Fruit fly (Drosophila melanogaster): ENCODE data around the gene CG7778.
A peak's percentile ranks its signal among the peaks of the same experiment; 100 is the strongest.

The CG7778 gene

dm6 chr2L:8384108-8384601 is 37.7 kb downstream of the CG7778 start, which contains the start of the genes Dad1 and CG13384 (continued):
- TF ChIP-seq CG5245 (GFP tag; optimal IDR thresholded peaks at IDR 0.05) (peak; percentile 79), CG15479 (GFP tag; optimal IDR thresholded peaks at IDR 0.05) (peak; percentile 44), CG9215 (GFP tag; IDR thresholded peaks at IDR 0.05) (peak; percentile 94), amos (GFP tag; IDR thresholded peaks at IDR 0.05; ENCODE audit: partially characterized antibody) (peak; percentile 45; the same call in 1 of the 2 replicates), sc (optimal IDR thresholded peaks at IDR 0.05) (no peak), sc (GFP tag; optimal IDR thresholded peaks at IDR 0.05) (peak; percentile 72), Ets65A (GFP tag) (peak; percentile 93), repo (GFP tag; optimal IDR thresholded peaks at IDR 0.05) (no peak), CG18619 (GFP tag; optimal IDR thresholded peaks at IDR 0.05) (peak; percentile 93), zfh2 (GFP tag; optimal IDR thresholded peaks at IDR 0.05) (peak; percentile 63), BEAF-32 (GFP tag; optimal IDR thresholded peaks at IDR 0.05) (peak; percentile 68), CG32772 (GFP tag; IDR thresholded peaks at IDR 0.05) (peak; percentile 93), dan (GFP tag; IDR thresholded peaks at IDR 0.05) (peak; percentile 63), CG9932 (GFP tag; IDR thresholded peaks at IDR 0.05) (peak; percentile 97), CG11398 (GFP tag; optimal IDR thresholded peaks at IDR 0.05) (no peak), ind (GFP tag; optimal IDR thresholded peaks at IDR 0.05) (peak; percentile 92), CG3847 (GFP tag; IDR thresholded peaks at IDR 0.05) (peak; percentile 94), HmgZ (tag; optimal IDR thresholded peaks at IDR 0.05) (peak; percentile 86), ranshi (GFP tag; IDR thresholded peaks at IDR 0.05) (peak; percentile 89), Poxn (GFP tag; IDR thresholded peaks at IDR 0.05) (peak; percentile 79), gsb-n (tag; optimal IDR thresholded peaks at IDR 0.05) (peak; percentile 92), pita (GFP tag; optimal IDR thresholded peaks at IDR 0.05) (no peak), sim (GFP tag; IDR thresholded peaks at IDR 0.05) (peak; percentile 53; the same call in 1 of the 2 replicates), ssp (GFP tag; IDR thresholded peaks at IDR 0.05) (peak; percentile 86), CG11696 (GFP tag; IDR thresholded peaks at IDR 0.05) (peak; percentile 65), CG34376 (GFP tag; optimal IDR thresholded peaks at IDR 0.05) (peak; percentile 93), prd (optimal IDR thresholded peaks at IDR 0.05) (no peak), prd (GFP tag; IDR thresholded peaks at IDR 0.05) (peak; percentile 95), schlank (tag; optimal IDR thresholded peaks at IDR 0.05) (peak; percentile 72), Drgx (GFP tag; IDR thresholded peaks at IDR 0.05) (peak; percentile 85), sna (GFP tag; IDR thresholded peaks at IDR 0.05; ENCODE audit: partially characterized antibody) (no peak), otp (GFP tag; IDR thresholded peaks at IDR 0.05) (0 out of 3 replicates have a peak, but pooled peaks have one; percentile 55), Hr51 (GFP tag; optimal IDR thresholded peaks at IDR 0.05) (peak; percentile 75 to 94), ttk (GFP tag; IDR thresholded peaks at IDR 0.05) (peak; percentile 81), CG32532 (GFP tag; IDR thresholded peaks at IDR 0.05) (peak; percentile 96), Med (GFP tag) (peak; percentile 78), ap (GFP tag; IDR thresholded peaks at IDR 0.05) (peak; percentile 78), CG10462 (GFP tag; optimal IDR thresholded peaks at IDR 0.05) (peak; percentile 81), CG13894 (tag; optimal IDR thresholded peaks at IDR 0.05) (peak; percentile 96), Adf1 (GFP tag; IDR thresholded peaks at IDR 0.05) (peak; percentile 72), HHEX (GFP tag; optimal IDR thresholded peaks at IDR 0.05) (peak; percentile 79), CG7271 (tag; optimal IDR thresholded peaks at IDR 0.05) (peak; percentile 82), CG7357 (GFP tag; IDR thresholded peaks at IDR 0.05) (peak; percentile 87), CG8478 (optimal IDR thresholded peaks at IDR 0.05) (no peak), sqz (GFP tag; optimal IDR thresholded peaks at IDR 0.05) (peak; percentile 84), E2f1 (GFP tag; IDR thresholded peaks at IDR 0.05) (peak; percentile 93), CG7786 (GFP tag; optimal IDR thresholded peaks at IDR 0.05) (peak; percentile 59), CG12659 (GFP tag; optimal IDR thresholded peaks at IDR 0.05) (peak; percentile 97), corto (GFP tag; optimal IDR thresholded peaks at IDR 0.05) (peak; percentile 86), Hmr (GFP tag; optimal IDR thresholded peaks at IDR 0.05) (peak; percentile 94), cwo (GFP tag; optimal IDR thresholded peaks at IDR 0.05) (peak; percentile 90), da (GFP tag; optimal IDR thresholded peaks at IDR 0.05) (no peak)

Measured in whole organism, embryonic.